Worm (Caenorhabditis elegans) whole organism, late embryonic: ENCODE results near the gene cutl-5.

ENCODE experiments used
- ahr-1 ChIP-seq: sonication (generic microtip); optimal IDR thresholded peaks from 2 replicates; lab custom pipeline; 2016; ENCODE audit warnings: missing genetic modification characterization, missing compliant biosample characterization
- ama-1 ChIP-seq: fragments of 150-350 bp; optimal IDR thresholded peaks from 2 replicates; lab custom pipeline; 2014
- ceh-34 ChIP-seq: sonication (generic microtip); optimal IDR thresholded peaks from 2 replicates; lab custom pipeline; 2016; ENCODE audit warnings: mild to moderate bottlenecking, missing genetic modification characterization, missing compliant biosample characterization
- ceh-6 ChIP-seq: fragments of 200-800 bp; sonication (Bioruptor generic); optimal IDR thresholded peaks from 2 replicates; lab custom pipeline; 2018; ENCODE audit warnings: mild to moderate bottlenecking, missing genetic modification characterization, missing compliant biosample characterization
- ceh-9 ChIP-seq: sonication (generic microtip); optimal IDR thresholded peaks from 2 replicates; lab custom pipeline; 2016; ENCODE audit warnings: mild to moderate bottlenecking, missing genetic modification characterization, inconsistent platforms, missing compliant biosample characterization
- che-1 ChIP-seq: sonication (generic microtip); optimal IDR thresholded peaks from 2 replicates; lab custom pipeline; 2016; ENCODE audit warnings: mild to moderate bottlenecking, missing genetic modification characterization, missing compliant biosample characterization
- fkh-10 ChIP-seq: fragments of 150-350 bp; optimal IDR thresholded peaks from 2 replicates; lab custom pipeline; 2014; ENCODE audit warnings: missing biosample characterization, missing genetic modification reagents, missing genetic modification characterization
- fkh-6 ChIP-seq: sonication (generic microtip); optimal IDR thresholded peaks from 2 replicates; lab custom pipeline; 2016; ENCODE audit warnings: missing genetic modification characterization, missing compliant biosample characterization
- nfya-1 ChIP-seq: sonication (generic microtip); optimal IDR thresholded peaks from 2 replicates; lab custom pipeline; 2017; ENCODE audit warnings: missing genetic modification characterization, mild to moderate bottlenecking, missing compliant biosample characterization, antibody characterized with exemption, moderate library complexity
- nhr-11 ChIP-seq: fragments of 150-350 bp; optimal IDR thresholded peaks from 2 replicates; lab custom pipeline; 2014; ENCODE audit warnings: missing biosample characterization, missing genetic modification characterization
- pqm-1 ChIP-seq: sonication (generic microtip); optimal IDR thresholded peaks from 2 replicates; lab custom pipeline; 2016; ENCODE audit warnings: missing genetic modification characterization, missing compliant biosample characterization
- tbx-2 ChIP-seq: sonication (generic microtip); optimal IDR thresholded peaks from 2 replicates; lab custom pipeline; 2016; ENCODE audit warnings: missing genetic modification characterization, missing compliant biosample characterization
- tbx-7 ChIP-seq: sonication (generic microtip); optimal IDR thresholded peaks from 2 replicates; lab custom pipeline; 2016; ENCODE audit warnings: missing genotype, missing genetic modification characterization, missing compliant biosample characterization
- ztf-16 ChIP-seq: sonication (generic microtip); optimal IDR thresholded peaks from 2 replicates; lab custom pipeline; 2017; ENCODE audit warnings: missing genetic modification characterization, missing compliant biosample characterization

ce11 chrII:7161512-7161911, 45.8 kb upstream of the cutl-5 start, which contains the start of gene C27H5.12:
- TF ChIP-seq ama-1 (lab: Kevin White, UChicago) (no peak), tbx-2 (tag; lab: Kevin White, UChicago) (no peak), ceh-34 (no peak), ahr-1 (tag; lab: Kevin White, UChicago) (no peak), ceh-6 (GFP tag; lab: Kevin White, UChicago) (no peak), ceh-9 (tag; lab: Kevin White, UChicago) (no peak), fkh-10 (GFP tag; lab: Kevin White, UChicago) (no peak), fkh-6 (tag; lab: Kevin White, UChicago) (no peak), ztf-16 (tag; lab: Kevin White, UChicago) (no peak), che-1 (tag; lab: Kevin White, UChicago) (no peak), pqm-1 (tag; lab: Kevin White, UChicago) (no peak), tbx-7 (tag; lab: Kevin White, UChicago) (no peak), nhr-11 (tag; lab: Kevin White, UChicago) (no peak), nfya-1 (tag; lab: Kevin White, UChicago) (no peak)
